Fruit fly (Drosophila melanogaster): ENCODE results near the gene Prosbeta4.

DNA sequence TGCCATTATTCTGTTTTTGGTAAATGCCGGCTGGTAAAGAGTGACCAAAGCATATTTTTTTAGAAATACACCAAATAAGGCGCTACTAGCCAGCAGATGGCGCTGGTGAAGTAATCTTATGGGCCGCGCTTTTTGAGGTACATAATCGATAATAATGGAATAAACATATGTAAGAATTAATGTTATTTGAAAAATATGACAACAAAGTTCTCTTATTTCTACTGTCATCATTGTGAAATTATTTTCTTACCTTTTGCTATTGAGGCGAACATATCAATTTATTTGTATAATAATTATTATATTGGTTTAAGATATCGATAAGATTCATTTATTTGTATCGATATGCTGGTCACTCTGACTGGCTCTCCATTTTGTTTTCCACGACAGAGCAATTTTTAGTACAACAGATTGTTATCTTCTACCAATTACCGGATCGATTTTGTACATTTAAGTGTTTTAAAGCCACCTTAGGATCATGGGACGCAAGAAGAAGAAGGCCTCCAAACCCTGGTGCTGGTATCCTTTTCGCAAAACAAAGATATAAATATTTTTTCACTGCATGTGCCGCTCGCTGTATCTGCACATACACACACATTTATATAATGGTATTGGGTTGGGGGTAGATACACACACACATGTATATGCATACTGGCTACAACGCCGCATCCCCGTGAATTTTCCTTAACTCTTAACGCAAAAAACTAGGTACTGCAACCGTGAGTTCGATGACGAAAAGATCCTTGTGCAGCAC is 11.3 kb upstream of the Prosbeta4 start, which contains the start of the genes LSm7 and BuGZ:
- TF ChIP-seq Optix (GFP tag; IDR thresholded peaks at IDR 0.05) (no peak), Bteb2 (GFP tag; optimal IDR thresholded peaks at IDR 0.05) (no peak)

Measured in whole organism, embryonic.